Worm (Caenorhabditis elegans): ENCODE results near the gene srx-42.

srx-42 gene

ce11 chrV:13906166-13906565 is 14.7 kb upstream of the srx-42 start, which contains the start of gene stdh-1:
Gene stdh-1, plus strand, starts transcription at chrV:13906492.
- TF ChIP-seq zag-1 (tag; optimal IDR thresholded peaks at IDR 0.05) (no peak), daf-8 (GFP tag; IDR thresholded peaks at IDR 0.05) (no peak), F10B5.3 (tag; optimal IDR thresholded peaks at IDR 0.05) (no peak), lin-1 (GFP tag; IDR thresholded peaks at IDR 0.05) (no peak), nhr-28 (tag; optimal IDR thresholded peaks at IDR 0.05) (peak; percentile 24), nhr-77 (tag; optimal IDR thresholded peaks at IDR 0.05) (no peak), nhr-6 (tag; optimal IDR thresholded peaks at IDR 0.05) (peak; percentile 9), unc-130 (GFP tag; optimal IDR thresholded peaks at IDR 0.05) (no peak), lin-39 (tag; optimal IDR thresholded peaks at IDR 0.05) (no peak), ces-1 (GFP tag; optimal IDR thresholded peaks at IDR 0.05) (no peak), zip-11 (GFP tag; IDR thresholded peaks at IDR 0.05) (no peak), lir-3 (tag; optimal IDR thresholded peaks at IDR 0.05) (no peak), dve-1 (tag; optimal IDR thresholded peaks at IDR 0.05; ENCODE audit: insufficient read depth) (peak; percentile 8), lin-13 (GFP tag; optimal IDR thresholded peaks at IDR 0.05) (no peak), arid-1 (GFP tag; conservative IDR thresholded peaks at IDR 0.05) (no peak), ctbp-1 (GFP tag; IDR thresholded peaks at IDR 0.05) (no peak), fos-1 (tag; optimal IDR thresholded peaks at IDR 0.05) (no peak), dmd-6 (GFP tag; IDR thresholded peaks at IDR 0.05) (no peak), mes-2 (tag; optimal IDR thresholded peaks at IDR 0.05; ENCODE audit: poor library complexity, severe bottlenecking) (no peak), ceh-82 (tag; optimal IDR thresholded peaks at IDR 0.05) (no peak), Y75B8A.6 (GFP tag; IDR thresholded peaks at IDR 0.05) (no peak), nhr-48 (tag; optimal IDR thresholded peaks at IDR 0.05) (no peak), Y105C5A.15 (GFP tag; IDR thresholded peaks at IDR 0.05) (no peak), daf-16 (GFP tag; optimal IDR thresholded peaks at IDR 0.05) (no peak), daf-16 (tag; optimal IDR thresholded peaks at IDR 0.05) (peak; percentile 76), aha-1 (tag) (peak; percentile 20), ceh-28 (tag; optimal IDR thresholded peaks at IDR 0.05) (no peak), F49E8.2 (tag; optimal IDR thresholded peaks at IDR 0.05; ENCODE audit: borderline replicate concordance) (no peak), php-3 (GFP tag; IDR thresholded peaks at IDR 0.05) (peak; percentile 47; the same call in 1 of the 2 replicates), aly-2 (tag; optimal IDR thresholded peaks at IDR 0.05) (no peak), lsy-2 (tag; optimal IDR thresholded peaks at IDR 0.05) (no peak), hif-1 (tag; optimal IDR thresholded peaks at IDR 0.05) (peak in 1 of 2 experiments; percentile 30), madf-5 (GFP tag; IDR thresholded peaks at IDR 0.05) (no peak), F37D6.2 (tag; optimal IDR thresholded peaks at IDR 0.05) (no peak), mep-1 (tag; optimal IDR thresholded peaks at IDR 0.05) (no peak), Y48G9A.11 (GFP tag; IDR thresholded peaks at IDR 0.05) (no peak), duxl-1 (tag; optimal IDR thresholded peaks at IDR 0.05; ENCODE audit: poor library complexity) (no peak), mdl-1 (tag; optimal IDR thresholded peaks at IDR 0.05) (no peak), pha-4 (GFP tag; IDR thresholded peaks at IDR 0.05) (no peak), pha-4 (tag; optimal IDR thresholded peaks at IDR 0.05) (no peak), nhr-237 (tag; optimal IDR thresholded peaks at IDR 0.05) (no peak), hlh-30 (tag; optimal IDR thresholded peaks at IDR 0.05; ENCODE audit: insufficient read depth) (no peak), hmg-1.1 (GFP tag; IDR thresholded peaks at IDR 0.05) (no peak), hlh-11 (tag; optimal IDR thresholded peaks at IDR 0.05) (peak; percentile 22), lin-15B (tag; optimal IDR thresholded peaks at IDR 0.05) (no peak), sdz-12 (GFP tag; optimal IDR thresholded peaks at IDR 0.05) (no peak), nhr-111 (GFP tag; optimal IDR thresholded peaks at IDR 0.05) (no peak), set-16 (GFP tag; IDR thresholded peaks at IDR 0.05) (no peak), unc-39 (tag; optimal IDR thresholded peaks at IDR 0.05) (no peak), madf-9 (GFP tag; conservative IDR thresholded peaks at IDR 0.05) (no peak), snpc-4 (tag; optimal IDR thresholded peaks at IDR 0.05) (no peak), rbr-2 (tag; optimal IDR thresholded peaks at IDR 0.05) (no peak)
